Fruit fly (Drosophila melanogaster) whole organism, wandering third instar larva: Measurements from ENCODE around the gene Syp.

Experiments used
- Dif ChIP-seq: fragments of 200-275, 200-300 bp; sonication (Bioruptor generic); optimal IDR thresholded peaks from 2 replicates; lab custom pipeline; 2018; ENCODE audit warnings: missing biosample characterization, missing genetic modification characterization; ENCODE audit not compliant: partially characterized antibody
- Rel ChIP-seq, 2 experiments: fragments of 200-800 bp; sonication (Bioruptor generic) in 1 of 2; optimal IDR thresholded peaks; 2 replicates in 1 of 2; 3 replicates in 1 of 2; lab custom pipeline; 2016 to 2019; ENCODE audit warnings: mild to moderate bottlenecking in 2 of 2, missing biosample characterization in 2 of 2, missing genetic modification characterization in 2 of 2, moderate library complexity in 1 of 2
- h ChIP-seq: fragments of 200-800 bp; sonication (Bioruptor generic); optimal IDR thresholded peaks from 3 replicates; lab custom pipeline; 2016; ENCODE audit warnings: missing biosample characterization, mild to moderate bottlenecking, missing genetic modification characterization

- TF ChIP-seq h (GFP tag; lab: Kevin White, UChicago), result peak; percentile 46
- no peak for TF ChIP-seq Rel (GFP tag; optimal IDR thresholded peaks at IDR 0.05; lab: Kevin White, UChicago)
- TF ChIP-seq Rel (tag; optimal IDR thresholded peaks at IDR 0.05; lab: Kevin White, UChicago), result peak; percentile 26
- TF ChIP-seq Dif (GFP tag; lab: Kevin White, UChicago), result no peak
These were observed 80.7 kb downstream of the Syp start for dm6 chr3R:20837242-20837664.
